Fruit fly (Drosophila melanogaster) whole organism, embryonic: ENCODE measurements around the gene xmas.

ENCODE experiments used
- CG11560 ChIP-seq: fragments of 200-800 bp; sonication (Bioruptor generic); IDR thresholded peaks from 3 replicates; pipeline ENCODE4 v1.3.6; 2022; ENCODE audit warnings: missing biosample characterization, missing genetic modification characterization
- CG12299 ChIP-seq: fragments of 200-800 bp; sonication (Bioruptor generic); optimal IDR thresholded peaks from 2 replicates; lab custom pipeline; 2018; ENCODE audit warnings: missing biosample characterization, mild to moderate bottlenecking, missing genetic modification characterization
- CG1233 ChIP-seq: fragments of 200-800 bp; sonication (Bioruptor generic); optimal IDR thresholded peaks from 4 replicates; lab custom pipeline; 2018; ENCODE audit warnings: missing biosample characterization, mild to moderate bottlenecking, missing genetic modification characterization
- CG13123 ChIP-seq: fragments of 200-800 bp; sonication (Bioruptor generic); optimal IDR thresholded peaks from 2 replicates; lab custom pipeline; 2016; ENCODE audit warnings: missing biosample characterization, missing genetic modification characterization
- CG15514 ChIP-seq: fragments of 200-800 bp; sonication (Bioruptor generic); optimal IDR thresholded peaks from 3 replicates; lab custom pipeline; 2017; ENCODE audit warnings: missing biosample characterization, missing genetic modification characterization, mild to moderate bottlenecking, moderate library complexity, missing genetic modification reagents
- CG1603 ChIP-seq: fragments of 200-800 bp; sonication (Bioruptor generic); optimal IDR thresholded peaks from 2 replicates; lab custom pipeline; 2019; ENCODE audit warnings: missing biosample characterization, mild to moderate bottlenecking, missing genetic modification characterization, moderate library complexity
- CG1647 ChIP-seq: fragments of 200-800 bp; sonication (Bioruptor generic); optimal IDR thresholded peaks from 3 replicates; lab custom pipeline; 2016; ENCODE audit warnings: missing biosample characterization, missing genetic modification characterization
- CG16815 ChIP-seq: fragments of 200-800 bp; sonication (Bioruptor generic); optimal IDR thresholded peaks from 3 replicates; lab custom pipeline; 2017; ENCODE audit warnings: missing biosample characterization, mild to moderate bottlenecking, missing genetic modification characterization
- CG17186 ChIP-seq: fragments of 200-800 bp; sonication (Bioruptor generic); optimal IDR thresholded peaks from 3 replicates; lab custom pipeline; 2017; ENCODE audit warnings: missing biosample characterization, missing genetic modification reagents, missing genetic modification characterization
- CG2199 ChIP-seq: fragments of 200-800 bp; sonication (Bioruptor generic); IDR thresholded peaks from 3 replicates; pipeline ENCODE4 v1.3.6; 2022; ENCODE audit warnings: missing biosample characterization, missing genetic modification characterization
- CG2875 ChIP-seq: fragments of 200-800 bp; sonication (Bioruptor generic); optimal IDR thresholded peaks from 2 replicates; lab custom pipeline; 2017; ENCODE audit warnings: missing biosample characterization, mild to moderate bottlenecking, missing genetic modification characterization, missing genetic modification reagents
- CG30431 ChIP-seq: fragments of 200-800 bp; sonication (Bioruptor generic); optimal IDR thresholded peaks from 2 replicates; lab custom pipeline; 2017; ENCODE audit warnings: missing biosample characterization, missing genetic modification characterization
- CG34224 ChIP-seq: fragments of 200-800 bp; sonication (Bioruptor generic); IDR thresholded peaks from 3 replicates; pipeline ENCODE4 v1.3.6; 2022; ENCODE audit warnings: missing biosample characterization, missing genetic modification characterization; ENCODE audit not compliant: partially characterized antibody
- CG4854 ChIP-seq: fragments of 200-800 bp; sonication (Bioruptor generic); optimal IDR thresholded peaks from 2 replicates; lab custom pipeline; 2016; ENCODE audit warnings: missing biosample characterization, missing genetic modification characterization, inconsistent platforms
- CG6654 ChIP-seq: fragments of 200-800 bp; sonication (Bioruptor generic); optimal IDR thresholded peaks from 2 replicates; lab custom pipeline; 2017; ENCODE audit warnings: missing biosample characterization, mild to moderate bottlenecking, missing genetic modification characterization
- CG6683 ChIP-seq: fragments of 200-800 bp; sonication (Bioruptor generic); optimal IDR thresholded peaks from 2 replicates; lab custom pipeline; 2017; ENCODE audit warnings: missing biosample characterization, mild to moderate bottlenecking, missing genetic modification characterization, missing genetic modification reagents
- CG6689 ChIP-seq: fragments of 200-800 bp; sonication (Bioruptor generic); IDR thresholded peaks from 2 replicates; pipeline ENCODE4 v1.3.6; 2022; ENCODE audit warnings: missing biosample characterization, missing genetic modification characterization
- CG8290 ChIP-seq, 3 experiments: fragments of 200-800 bp; sonication (Bioruptor generic); optimal IDR thresholded peaks; 2 replicates each; lab custom pipeline; 2016 to 2019; ENCODE audit warnings: missing biosample characterization in 3 of 3, missing genetic modification characterization in 3 of 3, mild to moderate bottlenecking in 2 of 3, moderate library complexity in 1 of 3
- CkIIα-i1 ChIP-seq: fragments of 200-800 bp; sonication (Bioruptor generic); IDR thresholded peaks from 2 replicates; pipeline ENCODE4 v1.3.6; 2022; ENCODE audit warnings: missing biosample characterization, missing genetic modification characterization
- D19B ChIP-seq: fragments of 200-800 bp; sonication (Bioruptor generic); optimal IDR thresholded peaks from 2 replicates; lab custom pipeline; 2017; ENCODE audit warnings: missing biosample characterization, mild to moderate bottlenecking, missing genetic modification characterization
- Doc3 ChIP-seq: fragments of 200-800 bp; sonication (Bioruptor generic); IDR thresholded peaks from 3 replicates; pipeline ENCODE4 v1.3.6; 2022; ENCODE audit warnings: missing biosample characterization, missing genetic modification characterization; ENCODE audit not compliant: partially characterized antibody
- E2f1 ChIP-seq: fragments of 200-800 bp; sonication (Bioruptor generic); IDR thresholded peaks from 2 replicates; pipeline ENCODE4 v1.3.6; 2022; ENCODE audit warnings: missing biosample characterization, missing genetic modification characterization
- Ets97D ChIP-seq: fragments of 200-800 bp; sonication (Bioruptor generic); optimal IDR thresholded peaks from 3 replicates; lab custom pipeline; 2016; ENCODE audit warnings: missing biosample characterization, missing genetic modification characterization
- H2.0 ChIP-seq: fragments of 200-800 bp; sonication (Bioruptor generic); IDR thresholded peaks from 2 replicates; pipeline ENCODE4 v1.3.6; 2022; ENCODE audit warnings: missing biosample characterization, missing genetic modification characterization
- Hr39 ChIP-seq: fragments of >200 bp; optimal IDR thresholded peaks from 2 replicates; lab custom pipeline; 2017
- Mes4 ChIP-seq: fragments of 200-800 bp; sonication (Bioruptor generic); optimal IDR thresholded peaks from 2 replicates; lab custom pipeline; 2016; ENCODE audit warnings: missing biosample characterization, missing genetic modification characterization
- NfI ChIP-seq: fragments of 200-800 bp; sonication (Bioruptor generic); optimal IDR thresholded peaks from 3 replicates; lab custom pipeline; 2018; ENCODE audit warnings: missing biosample characterization, mild to moderate bottlenecking, missing genetic modification characterization, moderate library complexity
- Optix ChIP-seq: fragments of 200-800 bp; sonication (Bioruptor generic); IDR thresholded peaks from 3 replicates; pipeline ENCODE4 v1.3.6; 2022; ENCODE audit warnings: missing biosample characterization, missing genetic modification characterization
- Pdp1 ChIP-seq, 2 experiments: fragments of 200-800 bp; sonication (Bioruptor generic); optimal IDR thresholded peaks; 3 replicates each; lab custom pipeline; 2016; ENCODE audit warnings: missing biosample characterization in 2 of 2, missing genetic modification characterization in 2 of 2, mild to moderate bottlenecking in 1 of 2, moderate library complexity in 1 of 2
- Vsx1 ChIP-seq: fragments of 200-800 bp; sonication (Bioruptor generic); optimal IDR thresholded peaks from 2 replicates; lab custom pipeline; 2017; ENCODE audit warnings: missing biosample characterization, mild to moderate bottlenecking, missing genetic modification characterization, missing genetic modification reagents
- br ChIP-seq: fragments of >200 bp; optimal IDR thresholded peaks from 2 replicates; lab custom pipeline; 2017
- cad ChIP-seq: fragments of >200 bp; optimal IDR thresholded peaks from 2 replicates; lab custom pipeline; 2017; ENCODE audit warnings: missing biosample characterization, missing genetic modification characterization
- chif ChIP-seq, 2 experiments: fragments of 200-800 bp; sonication (Bioruptor generic); optimal IDR thresholded peaks; 3 replicates each; lab custom pipeline; 2016; ENCODE audit warnings: missing biosample characterization in 2 of 2, missing genetic modification characterization in 2 of 2
- ci ChIP-seq: fragments of 200-800 bp; sonication (Bioruptor generic); IDR thresholded peaks from 3 replicates; pipeline ENCODE4 v1.3.6; 2022; ENCODE audit warnings: missing biosample characterization, missing genetic modification characterization
- croc ChIP-seq: fragments of 200-800 bp; sonication (Bioruptor generic); conservative IDR thresholded peaks from 3 replicates; pipeline ENCODE4 v1.3.6; 2022; ENCODE audit warnings: missing biosample characterization, missing genetic modification characterization
- dan ChIP-seq: fragments of 200-800 bp; sonication (Bioruptor generic); IDR thresholded peaks from 2 replicates; pipeline ENCODE4 v1.3.6; 2022; ENCODE audit warnings: missing biosample characterization, missing genetic modification characterization
- dmrt99B ChIP-seq: fragments of 200-800 bp; sonication (Bioruptor generic); optimal IDR thresholded peaks from 2 replicates; lab custom pipeline; 2018; ENCODE audit warnings: missing biosample characterization, mild to moderate bottlenecking, missing genetic modification characterization, moderate library complexity
- emc ChIP-seq: fragments of 200-800 bp; sonication (Bioruptor generic); optimal IDR thresholded peaks from 2 replicates; lab custom pipeline; 2016; ENCODE audit warnings: missing biosample characterization, missing genetic modification characterization
- ems ChIP-seq: fragments of 200-800 bp; sonication (Bioruptor generic); optimal IDR thresholded peaks from 3 replicates; lab custom pipeline; 2016; ENCODE audit warnings: missing biosample characterization, missing genetic modification characterization
- fd102C ChIP-seq: fragments of 200-800 bp; sonication (Bioruptor generic); optimal IDR thresholded peaks from 2 replicates; lab custom pipeline; 2018; ENCODE audit warnings: missing biosample characterization, mild to moderate bottlenecking, missing genetic modification characterization, moderate library complexity
- fu2 ChIP-seq: fragments of 200-800 bp; sonication (Bioruptor generic); optimal IDR thresholded peaks from 2 replicates; lab custom pipeline; 2016; ENCODE audit warnings: missing biosample characterization, missing genetic modification characterization
- hbn ChIP-seq: fragments of 200-800 bp; sonication (Bioruptor generic); IDR thresholded peaks from 2 replicates; pipeline ENCODE4 v1.3.6; 2022; ENCODE audit warnings: missing biosample characterization, missing genetic modification characterization; ENCODE audit not compliant: partially characterized antibody
- nmo ChIP-seq: fragments of 200-800 bp; sonication (Bioruptor generic); optimal IDR thresholded peaks from 2 replicates; lab custom pipeline; 2018; ENCODE audit warnings: missing biosample characterization, mild to moderate bottlenecking, missing genetic modification characterization, moderate library complexity
- peb ChIP-seq: fragments of 200-800 bp; sonication (Bioruptor generic); IDR thresholded peaks from 2 replicates; pipeline ENCODE4 v1.3.6; 2022; ENCODE audit warnings: missing biosample characterization, missing genetic modification characterization
- ro ChIP-seq: fragments of 200-800 bp; sonication (Bioruptor generic); IDR thresholded peaks from 2 replicates; pipeline ENCODE4 v1.3.6; 2022; ENCODE audit warnings: missing biosample characterization, missing genetic modification characterization
- sima ChIP-seq: fragments of 200-800 bp; sonication (Bioruptor generic); optimal IDR thresholded peaks from 2 replicates; lab custom pipeline; 2016; ENCODE audit warnings: missing biosample characterization, missing genetic modification characterization
- sqz ChIP-seq: fragments of 200-800 bp; sonication (Bioruptor generic); optimal IDR thresholded peaks from 3 replicates; lab custom pipeline; 2018; ENCODE audit warnings: missing biosample characterization, mild to moderate bottlenecking, missing genetic modification characterization
- twi ChIP-seq: fragments of 200-800 bp; optimal IDR thresholded peaks from 2 replicates; lab custom pipeline; 2019; ENCODE audit warnings: missing biosample characterization, mild to moderate bottlenecking, missing genetic modification characterization, moderate library complexity
- unc-4 ChIP-seq: fragments of 200-800 bp; sonication (Bioruptor generic); IDR thresholded peaks from 2 replicates; pipeline ENCODE4 v1.3.6; 2022; ENCODE audit warnings: missing biosample characterization, missing genetic modification characterization; ENCODE audit not compliant: partially characterized antibody
- z ChIP-seq: fragments of 200-800 bp; sonication (Bioruptor generic); IDR thresholded peaks from 3 replicates; pipeline ENCODE4 v1.3.6; 2022; ENCODE audit warnings: missing biosample characterization, missing genetic modification characterization
- zen2 ChIP-seq: fragments of 200-800 bp; sonication (Bioruptor generic); IDR thresholded peaks from 3 replicates; pipeline ENCODE4 v1.3.6; 2022; ENCODE audit warnings: missing biosample characterization, missing genetic modification characterization; ENCODE audit not compliant: partially characterized antibody

Gene xmas

dm6 chrX:17176542-17176941, 17.4 kb upstream of the xmas start (continued):
- TF ChIP-seq croc (GFP tag; lab: Robert Waterston, UW) (no peak; the same call in 2 of the 3 replicates), fd102C (GFP tag; lab: Kevin White, UChicago) (no peak), CG13123 (GFP tag; lab: Kevin White, UChicago) (peak; percentile 9), CG2199 (peak; percentile 26; the same call in 1 of the 3 replicates), CG4854 (GFP tag; lab: Kevin White, UChicago) (no peak), dan (no peak), Optix (GFP tag; lab: Robert Waterston, UW) (no peak), CG1647 (no peak), CG6683 (GFP tag; lab: Kevin White, UChicago) (no peak), CG34224 (no peak; the same call in 2 of the 3 replicates), Hr39 (lab: Kevin White, UChicago) (no peak), fu2 (GFP tag; lab: Kevin White, UChicago) (peak; percentile 2), sqz (GFP tag; lab: Kevin White, UChicago) (peak; percentile 56), Doc3 (no peak), twi (tag; lab: Kevin White, UChicago) (no peak), Pdp1 (GFP tag; optimal IDR thresholded peaks at IDR 0.05; lab: Kevin White, UChicago) (peak; percentile 27 to 47), D19B (GFP tag; lab: Kevin White, UChicago) (no peak), dmrt99B (tag; lab: Kevin White, UChicago) (peak; percentile 68), chif (GFP tag; optimal IDR thresholded peaks at IDR 0.05; lab: Kevin White, UChicago) (peak in 1 of 2 experiments; percentile 44), CG15514 (GFP tag; lab: Kevin White, UChicago) (peak; percentile 43), zen2 (GFP tag; lab: Robert Waterston, UW) (no peak), CG12299 (no peak), peb (0 out of 2 replicates have a peak, but pooled peaks have one; percentile 19), emc (GFP tag; lab: Kevin White, UChicago) (no peak), ems (GFP tag; lab: Kevin White, UChicago) (no peak), CG11560 (tag; lab: Robert Waterston, UW) (no peak), ro (GFP tag; lab: Robert Waterston, UW) (no peak), CG17186 (no peak), Ets97D (GFP tag; lab: Kevin White, UChicago) (no peak), CG6689 (GFP tag; lab: Robert Waterston, UW) (peak; percentile 62), hbn (GFP tag; lab: Robert Waterston, UW) (no peak), CG8290 (GFP tag; optimal IDR thresholded peaks at IDR 0.05; lab: Kevin White, UChicago) (no peak), CG8290 (tag; optimal IDR thresholded peaks at IDR 0.05; lab: Kevin White, UChicago) (peak in 1 of 2 experiments; percentile 47), CG1233 (GFP tag; lab: Kevin White, UChicago) (peak; percentile 43), br (lab: Kevin White, UChicago) (no peak), CG6654 (GFP tag; lab: Kevin White, UChicago) (no peak), NfI (GFP tag; lab: Kevin White, UChicago) (peak; percentile 52), H2.0 (GFP tag; lab: Robert Waterston, UW) (peak; percentile 53; the same call in 1 of the 2 replicates), z (GFP tag; lab: Robert Waterston, UW) (no peak), cad (GFP tag; lab: Kevin White, UChicago) (no peak), sima (no peak), E2f1 (GFP tag; lab: Robert Waterston, UW) (peak; percentile 63), Mes4 (GFP tag; lab: Kevin White, UChicago) (peak; percentile 44), CG30431 (GFP tag; lab: Kevin White, UChicago) (no peak), Vsx1 (GFP tag; lab: Kevin White, UChicago) (no peak), nmo (GFP tag; lab: Kevin White, UChicago) (peak; percentile 46), CG1603 (peak; percentile 30), CG2875 (no peak), CkIIα-i1 (GFP tag; lab: Robert Waterston, UW) (no peak), unc-4 (no peak), ci (GFP tag; lab: Robert Waterston, UW) (peak; percentile 79), CG16815 (GFP tag; lab: Kevin White, UChicago) (no peak)
